Fruit fly (Drosophila melanogaster): ENCODE results near the gene CG12523.

CG12523 gene

dm6 chr3L:10847790-10848492 is 47.0 kb downstream of the CG12523 start (continued):
- TF ChIP-seq ewg (GFP tag; optimal IDR thresholded peaks at IDR 0.05) (no peak), Neu2 (GFP tag; optimal IDR thresholded peaks at IDR 0.05; ENCODE audit: borderline replicate concordance) (peak; percentile 35), CG18262 (tag; optimal IDR thresholded peaks at IDR 0.05) (peak; percentile 81), Xbp1 (GFP tag; optimal IDR thresholded peaks at IDR 0.05) (peak; percentile 33), CG17361 (GFP tag; IDR thresholded peaks at IDR 0.05) (peak; percentile 73), CG3847 (GFP tag; IDR thresholded peaks at IDR 0.05) (no peak), CG2712 (tag; optimal IDR thresholded peaks at IDR 0.05) (peak; percentile 78), prd (optimal IDR thresholded peaks at IDR 0.05) (no peak), prd (GFP tag; IDR thresholded peaks at IDR 0.05) (peak; percentile 62; the same call in 1 of the 3 replicates), cato (GFP tag; optimal IDR thresholded peaks at IDR 0.05; ENCODE audit: borderline replicate concordance) (peak; percentile 2), chif (GFP tag; optimal IDR thresholded peaks at IDR 0.05) (peak in 1 of 2 experiments; percentile 44), org-1 (GFP tag; optimal IDR thresholded peaks at IDR 0.05) (peak; percentile 39), CG14710 (tag; optimal IDR thresholded peaks at IDR 0.05) (peak; percentile 81), HLHmδ (GFP tag; optimal IDR thresholded peaks at IDR 0.05) (no peak), CG4282 (GFP tag; optimal IDR thresholded peaks at IDR 0.05) (no peak), Med (GFP tag) (peak; percentile 71), Blimp-1 (GFP tag; optimal IDR thresholded peaks at IDR 0.05) (peak; percentile 26), zen (tag; optimal IDR thresholded peaks at IDR 0.05) (peak; percentile 83), CG5180 (GFP tag; optimal IDR thresholded peaks at IDR 0.05) (peak; percentile 16), CG11504 (tag; optimal IDR thresholded peaks at IDR 0.05) (peak; percentile 33), sens (GFP tag) (peak; percentile 86), tio (GFP tag; optimal IDR thresholded peaks at IDR 0.05) (peak; percentile 39), CG5953 (GFP tag; IDR thresholded peaks at IDR 0.05) (no peak), trh (GFP tag; optimal IDR thresholded peaks at IDR 0.05) (no peak), CG6689 (GFP tag; IDR thresholded peaks at IDR 0.05) (no peak), z (GFP tag; IDR thresholded peaks at IDR 0.05) (no peak; the same call in 2 of the 3 replicates), CG6654 (GFP tag; optimal IDR thresholded peaks at IDR 0.05) (no peak), Atf6 (GFP tag; IDR thresholded peaks at IDR 0.05) (no peak), BEAF-32 (GFP tag; optimal IDR thresholded peaks at IDR 0.05) (no peak), crol (GFP tag; IDR thresholded peaks at IDR 0.05) (peak; percentile 55), Xrp1 (GFP tag; IDR thresholded peaks at IDR 0.05) (peak; percentile 53), CoRest (tag; optimal IDR thresholded peaks at IDR 0.05) (peak; percentile 45), CG2678 (tag; optimal IDR thresholded peaks at IDR 0.05) (peak; percentile 27), nom (GFP tag; optimal IDR thresholded peaks at IDR 0.05) (peak; percentile 30), Chrac-16 (GFP tag; optimal IDR thresholded peaks at IDR 0.05) (peak; percentile 37), CG1529 (GFP tag; optimal IDR thresholded peaks at IDR 0.05) (no peak), CG13894 (tag; optimal IDR thresholded peaks at IDR 0.05) (peak; percentile 19), CG3163 (GFP tag; optimal IDR thresholded peaks at IDR 0.05) (peak; percentile 3), CG1602 (GFP tag; optimal IDR thresholded peaks at IDR 0.05) (peak; percentile 8), ATbp (GFP tag; optimal IDR thresholded peaks at IDR 0.05) (no peak), CG15696 (tag; optimal IDR thresholded peaks at IDR 0.05) (peak; percentile 90), dmrt99B (tag; optimal IDR thresholded peaks at IDR 0.05) (peak; percentile 5), CG30403 (GFP tag; optimal IDR thresholded peaks at IDR 0.05) (peak; percentile 37), CG3726 (GFP tag; IDR thresholded peaks at IDR 0.05) (0 out of 3 replicates have a peak, but pooled peaks have one; percentile 7), fd96Cb (tag; optimal IDR thresholded peaks at IDR 0.05) (peak; percentile 42), zf30C (GFP tag; optimal IDR thresholded peaks at IDR 0.05) (peak; percentile 94), CG17829 (tag; optimal IDR thresholded peaks at IDR 0.05) (peak; percentile 70), ranshi (GFP tag; IDR thresholded peaks at IDR 0.05) (0 out of 2 replicates have a peak, but pooled peaks have one; percentile 4), Pdp1 (GFP tag; optimal IDR thresholded peaks at IDR 0.05) (peak; percentile 9 to 19)
